Worm (Caenorhabditis elegans): ENCODE data around the gene C23G10.2.

Gene C23G10.2

ce11 chrIII:6198378-6199234 is 9.3 kb upstream of the C23G10.2 start, which contains the start of the genes C23G10.7 and rpn-2 (continued):
- TF ChIP-seq saeg-2 (GFP tag; IDR thresholded peaks at IDR 0.05): no peak
- TF ChIP-seq zip-2 (tag; optimal IDR thresholded peaks at IDR 0.05): no peak
- peak; percentile 40 for TF ChIP-seq hlh-30 (tag; optimal IDR thresholded peaks at IDR 0.05; ENCODE audit: insufficient read depth)
- peak; percentile 65 for TF ChIP-seq rbr-2 (tag; optimal IDR thresholded peaks at IDR 0.05)
- no peak for TF ChIP-seq tra-1 (GFP tag; IDR thresholded peaks at IDR 0.05)
- TF ChIP-seq vab-7 (GFP tag; IDR thresholded peaks at IDR 0.05): no peak
- peak; percentile 64 for TF ChIP-seq mes-2 (tag; optimal IDR thresholded peaks at IDR 0.05; ENCODE audit: poor library complexity, severe bottlenecking)
- TF ChIP-seq lin-38 (GFP tag; IDR thresholded peaks at IDR 0.05): peak; percentile 77
- peak; percentile 60; the same call in 1 of the 2 replicates for TF ChIP-seq Y48G9A.11 (GFP tag; IDR thresholded peaks at IDR 0.05)
- no peak for TF ChIP-seq F26F4.8 (GFP tag; conservative IDR thresholded peaks at IDR 0.05)
- TF ChIP-seq daf-8 (GFP tag; IDR thresholded peaks at IDR 0.05): no peak
- TF ChIP-seq nhr-6 (tag; optimal IDR thresholded peaks at IDR 0.05): peak; percentile 66
- no peak for TF ChIP-seq ceh-82 (tag; optimal IDR thresholded peaks at IDR 0.05)
- no peak for TF ChIP-seq snpc-1.2 (GFP tag; IDR thresholded peaks at IDR 0.05)
- no peak for TF ChIP-seq daf-12 (tag; optimal IDR thresholded peaks at IDR 0.05)
- no peak for TF ChIP-seq lim-7 (GFP tag; IDR thresholded peaks at IDR 0.05)
- no peak for TF ChIP-seq snpc-4 (tag; optimal IDR thresholded peaks at IDR 0.05)
- TF ChIP-seq nhr-102 (tag; optimal IDR thresholded peaks at IDR 0.05): peak; percentile 55
- no peak for TF ChIP-seq nhr-76 (tag; optimal IDR thresholded peaks at IDR 0.05)
- TF ChIP-seq mxl-3 (GFP tag; optimal IDR thresholded peaks at IDR 0.05): no peak
- TF ChIP-seq fos-1 (tag; optimal IDR thresholded peaks at IDR 0.05): no peak

- no peak for TF ChIP-seq nhr-28 (tag; optimal IDR thresholded peaks at IDR 0.05)
- TF ChIP-seq unc-62 (GFP tag; optimal IDR thresholded peaks at IDR 0.05 in 1 of 2): peak in 1 of 2 experiments; percentile 97
- no peak for TF ChIP-seq unc-62 (tag; optimal IDR thresholded peaks at IDR 0.05)
Observed at ce11 chrIII:6201325-6201724, 6.5 kb upstream of the C23G10.2 start.

- TF ChIP-seq duxl-1 (tag; optimal IDR thresholded peaks at IDR 0.05; ENCODE audit: poor library complexity): no peak
- no peak for TF ChIP-seq hlh-11 (tag; optimal IDR thresholded peaks at IDR 0.05)
- TF ChIP-seq snpc-4 (tag; optimal IDR thresholded peaks at IDR 0.05): no peak
- TF ChIP-seq daf-16 (GFP tag; optimal IDR thresholded peaks at IDR 0.05): peak in 1 of 2 experiments; percentile 7
- TF ChIP-seq daf-16 (tag; optimal IDR thresholded peaks at IDR 0.05): peak; percentile 0
- no peak for TF ChIP-seq T26A8.4 (GFP tag; IDR thresholded peaks at IDR 0.05)
- no peak for TF ChIP-seq hmg-1.1 (GFP tag; IDR thresholded peaks at IDR 0.05)
- TF ChIP-seq lin-38 (GFP tag; IDR thresholded peaks at IDR 0.05): peak; percentile 57
- TF ChIP-seq D1046.2 (GFP tag; IDR thresholded peaks at IDR 0.05): no peak
- TF ChIP-seq mes-2 (tag; optimal IDR thresholded peaks at IDR 0.05; ENCODE audit: poor library complexity, severe bottlenecking): no peak
- TF ChIP-seq nhr-41 (GFP tag; IDR thresholded peaks at IDR 0.05): no peak
- peak in 1 of 2 experiments; percentile 65 for TF ChIP-seq unc-62 (GFP tag; optimal IDR thresholded peaks at IDR 0.05 in 1 of 2)
- no peak for TF ChIP-seq unc-62 (tag; optimal IDR thresholded peaks at IDR 0.05)
- TF ChIP-seq F49E8.2 (tag; optimal IDR thresholded peaks at IDR 0.05; ENCODE audit: borderline replicate concordance): peak; percentile 24
- TF ChIP-seq ztf-7 (tag; optimal IDR thresholded peaks at IDR 0.05): no peak
- TF ChIP-seq ceh-44 (GFP tag; IDR thresholded peaks at IDR 0.05): no peak
- no peak for TF ChIP-seq ceh-32 (tag; optimal IDR thresholded peaks at IDR 0.05; ENCODE audit: poor library complexity)
- TF ChIP-seq ama-1 (optimal IDR thresholded peaks at IDR 0.05): peak; percentile 52
- TF ChIP-seq zfp-3 (GFP tag; conservative IDR thresholded peaks at IDR 0.05): no peak
- TF ChIP-seq tra-1 (GFP tag; IDR thresholded peaks at IDR 0.05): no peak
- TF ChIP-seq fkh-10 (GFP tag; optimal IDR thresholded peaks at IDR 0.05): no peak
- no peak for TF ChIP-seq unc-39 (tag; optimal IDR thresholded peaks at IDR 0.05)
- TF ChIP-seq Y75B8A.6 (GFP tag; IDR thresholded peaks at IDR 0.05): no peak
- no peak for TF ChIP-seq nhr-6 (tag; optimal IDR thresholded peaks at IDR 0.05)
- no peak for TF ChIP-seq madf-9 (GFP tag; conservative IDR thresholded peaks at IDR 0.05)
- no peak for TF ChIP-seq zip-2 (tag; optimal IDR thresholded peaks at IDR 0.05)
Observed at ce11 chrIII:6202440-6202839, 5.4 kb upstream of the C23G10.2 start.
